Fruit fly (Drosophila melanogaster) whole organism, embryonic: ENCODE results near the gene SamDC.

Experiments used
- Aef1 ChIP-seq: fragments of 200-800 bp; sonication (Bioruptor generic); IDR thresholded peaks from 3 replicates; pipeline ENCODE4 v1.3.6; 2022; ENCODE audit warnings: missing biosample characterization, missing genetic modification characterization
- CG10979 ChIP-seq: fragments of 200-800 bp; sonication (Bioruptor generic); optimal IDR thresholded peaks from 2 replicates; lab custom pipeline; 2018; ENCODE audit warnings: missing biosample characterization, mild to moderate bottlenecking, missing genetic modification characterization, moderate library complexity
- CG11723 ChIP-seq: fragments of 200-800 bp; sonication (Bioruptor generic); optimal IDR thresholded peaks from 2 replicates; lab custom pipeline; 2017; ENCODE audit warnings: missing biosample characterization, mild to moderate bottlenecking, missing genetic modification characterization
- CG2199 ChIP-seq: fragments of 200-800 bp; sonication (Bioruptor generic); IDR thresholded peaks from 3 replicates; pipeline ENCODE4 v1.3.6; 2022; ENCODE audit warnings: missing biosample characterization, missing genetic modification characterization
- CG33213 ChIP-seq: fragments of 200-800 bp; sonication (Bioruptor generic); optimal IDR thresholded peaks from 3 replicates; lab custom pipeline; 2016; ENCODE audit warnings: missing biosample characterization, missing genetic modification characterization
- CG33557 ChIP-seq: fragments of 200-800 bp; sonication (Bioruptor generic); optimal IDR thresholded peaks from 2 replicates; lab custom pipeline; 2019; ENCODE audit warnings: missing biosample characterization, mild to moderate bottlenecking, missing genetic modification characterization, moderate library complexity
- CG34376 ChIP-seq: fragments of 200-800 bp; sonication (Bioruptor generic); optimal IDR thresholded peaks from 2 replicates; lab custom pipeline; 2018; ENCODE audit warnings: missing biosample characterization, mild to moderate bottlenecking, missing genetic modification characterization
- CG3995 ChIP-seq: fragments of 200-800 bp; sonication (Bioruptor generic); optimal IDR thresholded peaks from 3 replicates; lab custom pipeline; 2016; ENCODE audit warnings: missing biosample characterization, missing genetic modification characterization
- CG4820 ChIP-seq: fragments of 200-800 bp; sonication (Bioruptor generic); optimal IDR thresholded peaks from 3 replicates; lab custom pipeline; 2016; ENCODE audit warnings: missing biosample characterization, missing genetic modification characterization
- CG4854 ChIP-seq: fragments of 200-800 bp; sonication (Bioruptor generic); optimal IDR thresholded peaks from 2 replicates; lab custom pipeline; 2016; ENCODE audit warnings: missing biosample characterization, missing genetic modification characterization, inconsistent platforms
- CG5180 ChIP-seq: fragments of 200-800 bp; sonication (Bioruptor generic); optimal IDR thresholded peaks from 3 replicates; lab custom pipeline; 2017; ENCODE audit warnings: missing biosample characterization, missing genetic modification characterization, mild to moderate bottlenecking, moderate library complexity, missing genetic modification reagents
- CG5953 ChIP-seq: fragments of 200-800 bp; sonication (Bioruptor generic); IDR thresholded peaks from 2 replicates; pipeline ENCODE4 v1.3.6; 2022; ENCODE audit warnings: missing biosample characterization, missing genetic modification characterization
- CG6683 ChIP-seq: fragments of 200-800 bp; sonication (Bioruptor generic); optimal IDR thresholded peaks from 2 replicates; lab custom pipeline; 2017; ENCODE audit warnings: missing biosample characterization, mild to moderate bottlenecking, missing genetic modification characterization, missing genetic modification reagents
- CG7556 ChIP-seq: fragments of 200-800 bp; sonication (Bioruptor generic); optimal IDR thresholded peaks from 2 replicates; lab custom pipeline; 2017; ENCODE audit warnings: missing biosample characterization, mild to moderate bottlenecking, missing genetic modification characterization
- CG9932 ChIP-seq: fragments of 200-800 bp; sonication (Bioruptor generic); IDR thresholded peaks from 2 replicates; pipeline ENCODE4 v1.3.6; 2022; ENCODE audit warnings: missing biosample characterization, missing genetic modification characterization
- Chrac-16 ChIP-seq: fragments of 200-800 bp; sonication (Bioruptor generic); optimal IDR thresholded peaks from 3 replicates; lab custom pipeline; 2016; ENCODE audit warnings: missing biosample characterization, missing genetic modification characterization
- D19A ChIP-seq: fragments of 200-800 bp; optimal IDR thresholded peaks from 3 replicates; lab custom pipeline; 2019; ENCODE audit warnings: missing biosample characterization, mild to moderate bottlenecking, missing genetic modification characterization, moderate library complexity
- GATAe ChIP-seq: fragments of 200-800 bp; sonication (Bioruptor generic); conservative IDR thresholded peaks from 2 replicates; pipeline ENCODE4 v1.3.6; 2022; ENCODE audit warnings: missing biosample characterization, missing genetic modification characterization
- Hmr ChIP-seq: fragments of 200-800 bp; sonication (Bioruptor generic); optimal IDR thresholded peaks from 3 replicates; lab custom pipeline; 2017; ENCODE audit warnings: mild to moderate bottlenecking, missing biosample characterization, missing genetic modification reagents, missing genetic modification characterization
- Hsf ChIP-seq: fragments of 200-800 bp; sonication (Bioruptor generic); optimal IDR thresholded peaks from 3 replicates; lab custom pipeline; 2016; ENCODE audit warnings: missing biosample characterization, missing genetic modification characterization
- Lhr ChIP-seq: fragments of 200-800 bp; sonication (Bioruptor generic); optimal IDR thresholded peaks from 3 replicates; lab custom pipeline; 2017; ENCODE audit warnings: mild to moderate bottlenecking, missing biosample characterization, missing genetic modification reagents, missing genetic modification characterization
- Mes4 ChIP-seq: fragments of 200-800 bp; sonication (Bioruptor generic); optimal IDR thresholded peaks from 2 replicates; lab custom pipeline; 2016; ENCODE audit warnings: missing biosample characterization, missing genetic modification characterization
- NK7.1 ChIP-seq: fragments of 200-800 bp; sonication (Bioruptor generic); optimal IDR thresholded peaks from 3 replicates; lab custom pipeline; 2016; ENCODE audit warnings: missing biosample characterization, missing genetic modification characterization
- Ravus ChIP-seq: fragments of 200-800 bp; sonication (Bioruptor generic); IDR thresholded peaks from 2 replicates; pipeline ENCODE4 v1.3.6; 2022; ENCODE audit warnings: missing biosample characterization, missing genetic modification characterization
- Rfx ChIP-seq: fragments of 200-800 bp; sonication (Bioruptor generic); IDR thresholded peaks from 2 replicates; pipeline ENCODE4 v1.3.6; 2022; ENCODE audit warnings: missing biosample characterization, missing genetic modification characterization
- Scr ChIP-seq: fragments of 200-800 bp; sonication (Bioruptor generic); IDR thresholded peaks from 2 replicates; pipeline ENCODE4 v1.3.6; 2022; ENCODE audit warnings: missing biosample characterization, missing genetic modification characterization; ENCODE audit not compliant: partially characterized antibody
- Side ChIP-seq: fragments of 200-800 bp; sonication (Bioruptor generic); optimal IDR thresholded peaks from 2 replicates; lab custom pipeline; 2016; ENCODE audit warnings: missing biosample characterization, missing genetic modification characterization
- TFAM ChIP-seq: fragments of 200-800 bp; sonication (Bioruptor generic); optimal IDR thresholded peaks from 2 replicates; lab custom pipeline; 2017; ENCODE audit warnings: missing biosample characterization, missing genetic modification characterization, inconsistent platforms
- Usf ChIP-seq: fragments of 200-800 bp; sonication (Bioruptor generic); optimal IDR thresholded peaks from 2 replicates; lab custom pipeline; 2017; ENCODE audit warnings: missing genotype, missing biosample characterization, missing genetic modification characterization
- Xbp1 ChIP-seq: fragments of 200-800 bp; sonication (Bioruptor generic); optimal IDR thresholded peaks from 3 replicates; lab custom pipeline; 2016; ENCODE audit warnings: missing biosample characterization, mild to moderate bottlenecking, missing genetic modification characterization
- ato ChIP-seq: fragments of 200-800 bp; sonication (Bioruptor generic); IDR thresholded peaks from 2 replicates; pipeline ENCODE4 v1.3.6; 2022; ENCODE audit warnings: missing biosample characterization, missing genetic modification characterization; ENCODE audit not compliant: partially characterized antibody
- cwo ChIP-seq: fragments of 200-800 bp; sonication (Bioruptor generic); optimal IDR thresholded peaks from 3 replicates; lab custom pipeline; 2017; ENCODE audit warnings: missing biosample characterization, missing genetic modification characterization, mild to moderate bottlenecking, moderate library complexity, missing genetic modification reagents
- dysf ChIP-seq: fragments of 200-800 bp; sonication (Bioruptor generic); IDR thresholded peaks from 3 replicates; pipeline ENCODE4 v1.3.6; 2022; ENCODE audit warnings: missing biosample characterization, missing genetic modification characterization
- ems ChIP-seq: fragments of 200-800 bp; sonication (Bioruptor generic); optimal IDR thresholded peaks from 3 replicates; lab custom pipeline; 2016; ENCODE audit warnings: missing biosample characterization, missing genetic modification characterization
- ftz-f1 ChIP-seq: fragments of 200-800 bp; sonication (Bioruptor generic); optimal IDR thresholded peaks from 2 replicates; lab custom pipeline; 2016; ENCODE audit warnings: missing biosample characterization, missing genetic modification characterization
- fu2 ChIP-seq: fragments of 200-800 bp; sonication (Bioruptor generic); optimal IDR thresholded peaks from 2 replicates; lab custom pipeline; 2016; ENCODE audit warnings: missing biosample characterization, missing genetic modification characterization
- gce ChIP-seq: fragments of 200-800 bp; sonication (Bioruptor generic); IDR thresholded peaks from 3 replicates; pipeline ENCODE4 v1.3.6; 2022; ENCODE audit warnings: missing biosample characterization, missing genetic modification characterization
- lilli ChIP-seq: fragments of 200-800 bp; sonication (Bioruptor generic); optimal IDR thresholded peaks from 3 replicates; lab custom pipeline; 2016; ENCODE audit warnings: missing biosample characterization, missing genetic modification characterization
- luna ChIP-seq: fragments of 200-800 bp; sonication (Bioruptor generic); optimal IDR thresholded peaks from 2 replicates; lab custom pipeline; 2016; ENCODE audit warnings: missing biosample characterization, missing genetic modification characterization
- p53 ChIP-seq: fragments of 200-800 bp; sonication (Bioruptor generic); optimal IDR thresholded peaks from 2 replicates; lab custom pipeline; 2016; ENCODE audit warnings: missing biosample characterization, missing genetic modification characterization
- pb ChIP-seq: fragments of 200-800 bp; sonication (Bioruptor generic); optimal IDR thresholded peaks from 3 replicates; lab custom pipeline; 2016; ENCODE audit warnings: missing biosample characterization, missing genetic modification characterization
- pita ChIP-seq: fragments of 200-800 bp; sonication (Bioruptor generic); optimal IDR thresholded peaks from 2 replicates; lab custom pipeline; 2017; ENCODE audit warnings: missing biosample characterization, mild to moderate bottlenecking, missing genetic modification characterization
- prd ChIP-seq, 3 experiments: fragments of >200 bp in 2 of 3; fragments of 200-800 bp in 1 of 3; sonication (Bioruptor generic) in 1 of 3; optimal IDR thresholded peaks in 2 of 3; IDR thresholded peaks in 1 of 3; 2 replicates in 2 of 3; 3 replicates in 1 of 3; pipeline versions ENCODE4 v1.3.6 to Lab custom; 2017 to 2022; ENCODE audit warnings: missing biosample characterization in 1 of 3, missing genetic modification characterization in 1 of 3
- stc ChIP-seq: fragments of 200-800 bp; sonication (Bioruptor generic); IDR thresholded peaks from 2 replicates; pipeline ENCODE4 v1.3.6; 2022; ENCODE audit warnings: missing biosample characterization, missing genetic modification characterization
- stwl ChIP-seq: fragments of 200-800 bp; sonication (Bioruptor generic); optimal IDR thresholded peaks from 3 replicates; lab custom pipeline; 2018; ENCODE audit warnings: missing biosample characterization, mild to moderate bottlenecking, missing genetic modification characterization, moderate library complexity
- toy ChIP-seq: fragments of 200-800 bp; sonication (Bioruptor generic); IDR thresholded peaks from 2 replicates; pipeline ENCODE4 v1.3.6; 2022; ENCODE audit warnings: missing biosample characterization, missing genetic modification characterization
- wdn ChIP-seq: fragments of 200-800 bp; sonication (Bioruptor generic); IDR thresholded peaks from 2 replicates; pipeline ENCODE4 v1.3.6; 2022; ENCODE audit warnings: missing biosample characterization, missing genetic modification characterization
- wor ChIP-seq: fragments of 200-800 bp; sonication (Bioruptor generic); IDR thresholded peaks from 2 replicates; pipeline ENCODE4 v1.3.6; 2022; ENCODE audit warnings: missing biosample characterization, missing genetic modification characterization
- zen2 ChIP-seq: fragments of 200-800 bp; sonication (Bioruptor generic); IDR thresholded peaks from 3 replicates; pipeline ENCODE4 v1.3.6; 2022; ENCODE audit warnings: missing biosample characterization, missing genetic modification characterization; ENCODE audit not compliant: partially characterized antibody
- zfh2 ChIP-seq: fragments of 200-800 bp; sonication (Bioruptor generic); optimal IDR thresholded peaks from 2 replicates; lab custom pipeline; 2016; ENCODE audit warnings: missing biosample characterization, missing genetic modification characterization

Gene SamDC

DNA sequence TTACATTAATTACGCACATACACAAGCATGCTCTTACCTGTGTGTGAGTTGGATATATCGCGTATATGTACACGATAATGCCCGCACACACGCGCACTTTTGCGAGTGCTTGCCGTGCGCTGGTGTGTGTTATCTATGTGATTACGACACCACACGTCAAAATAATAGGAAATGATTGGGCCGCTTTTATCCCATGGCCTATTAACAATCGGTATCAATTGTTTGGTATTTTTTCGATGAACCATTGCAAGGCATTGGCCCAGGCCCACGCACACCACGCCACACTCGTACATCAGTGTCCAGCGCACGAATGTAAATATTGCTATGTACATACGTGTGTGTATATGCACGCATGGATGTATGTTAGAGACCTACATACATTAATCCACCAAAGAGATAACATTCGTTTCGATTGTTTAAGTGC, 4.4 kb upstream of the SamDC start (continued):
- TF ChIP-seq ftz-f1 (GFP tag; lab: Kevin White, UChicago) (peak; percentile 83), Usf (GFP tag; lab: Kevin White, UChicago) (no peak), D19A (peak; percentile 67), CG4820 (peak; percentile 2), fu2 (GFP tag; lab: Kevin White, UChicago) (peak; percentile 21), wor (GFP tag; lab: Robert Waterston, UW) (no peak), Chrac-16 (peak; percentile 2), Hsf (GFP tag; lab: Kevin White, UChicago) (peak; percentile 44), Hmr (peak; percentile 90), Ravus (GFP tag; lab: Robert Waterston, UW) (no peak), zen2 (GFP tag; lab: Robert Waterston, UW) (no peak; the same call in 2 of the 3 replicates), Aef1 (GFP tag; lab: Robert Waterston, UW) (no peak), stwl (tag; lab: Kevin White, UChicago) (peak; percentile 65), ato (peak; percentile 13; the same call in 1 of the 2 replicates), CG5180 (GFP tag; lab: Kevin White, UChicago) (peak; percentile 65), toy (GFP tag; lab: Robert Waterston, UW) (no peak), CG6683 (GFP tag; lab: Kevin White, UChicago) (peak; percentile 50), CG34376 (peak; percentile 99), TFAM (no peak), CG33213 (GFP tag; lab: Kevin White, UChicago) (peak; percentile 61), luna (GFP tag; lab: Kevin White, UChicago) (no peak), GATAe (GFP tag; lab: Robert Waterston, UW) (peak; percentile 93), dysf (no peak; the same call in 2 of the 3 replicates), Side (GFP tag; lab: Kevin White, UChicago) (peak; percentile 67), CG2199 (GFP tag; lab: Robert Waterston, UW) (peak; percentile 86; the same call in 2 of the 3 replicates), lilli (GFP tag; lab: Kevin White, UChicago) (peak; percentile 51), Lhr (peak; percentile 24), CG3995 (GFP tag; lab: Kevin White, UChicago) (peak; percentile 13), prd (optimal IDR thresholded peaks at IDR 0.05; lab: Kevin White, UChicago) (no peak), prd (GFP tag; IDR thresholded peaks at IDR 0.05; lab: Robert Waterston, UW) (no peak; the same call in 1 of the 3 replicates), CG5953 (GFP tag; lab: Robert Waterston, UW) (0 out of 2 replicates have a peak, but pooled peaks have one; percentile 19), CG9932 (peak; percentile 78; the same call in 1 of the 2 replicates), zfh2 (GFP tag; lab: Kevin White, UChicago) (peak; percentile 47), cwo (GFP tag; lab: Kevin White, UChicago) (peak; percentile 61), CG4854 (peak; percentile 32), Xbp1 (GFP tag; lab: Kevin White, UChicago) (peak; percentile 44), wdn (GFP tag; lab: Robert Waterston, UW) (0 out of 2 replicates have a peak, but pooled peaks have one; percentile 38), pita (GFP tag; lab: Kevin White, UChicago) (no peak), Rfx (GFP tag; lab: Robert Waterston, UW) (peak; percentile 75), ems (peak; percentile 52), p53 (no peak), CG33557 (GFP tag; lab: Kevin White, UChicago) (peak; percentile 76), Scr (peak; percentile 69), CG7556 (GFP tag; lab: Kevin White, UChicago) (peak; percentile 47), Mes4 (GFP tag; lab: Kevin White, UChicago) (no peak), CG11723 (peak; percentile 75), gce (GFP tag; lab: Robert Waterston, UW) (no peak), CG10979 (peak; percentile 44), stc (peak; percentile 71), pb (GFP tag; lab: Kevin White, UChicago) (peak; percentile 16), NK7.1 (GFP tag; lab: Kevin White, UChicago) (peak; percentile 34)
